Worm (Caenorhabditis elegans): ENCODE measurements around the gene fzy-1.

DNA sequence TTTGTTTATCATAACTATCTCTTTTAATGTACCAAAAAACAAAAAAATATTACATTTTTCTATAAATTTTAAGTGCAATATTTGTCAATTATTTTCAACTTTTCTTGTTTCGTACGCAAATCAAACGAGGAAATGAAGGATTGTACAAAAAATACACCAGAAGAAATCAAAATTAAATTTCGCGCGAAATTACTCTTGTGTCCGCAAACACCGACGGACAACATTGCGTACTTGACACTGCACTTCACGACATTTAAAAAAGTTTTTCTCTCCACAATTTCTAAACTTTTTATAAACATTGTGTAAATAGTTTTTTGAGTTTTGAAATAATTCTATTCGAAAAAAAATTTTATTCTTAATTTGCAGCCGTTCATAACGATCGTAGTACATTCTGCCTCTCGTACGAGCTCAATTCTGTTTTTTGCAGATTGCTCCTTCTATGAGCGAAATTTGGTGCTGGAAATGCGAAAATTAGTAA is 26.6 kb upstream of the fzy-1 start, which contains the start of gene mrps-16:
- TF ChIP-seq ref-1 (GFP tag; conservative IDR thresholded peaks at IDR 0.05) (no peak), klf-2 (GFP tag; conservative IDR thresholded peaks at IDR 0.05) (no peak)

All from whole organism, midembryonic.